4 fruit fly cellular contexts compared by ENCODE assay signal in genomic region chrX:18520360-18520759, dm6.
TF ChIP-seq lines count a peak whose summit lies in the region.

No protein-coding gene starts in this region.

- TF ChIP-seq CTCF in whole organism, embryonic (GFP tag; optimal IDR thresholded peaks at IDR 0.05; lab: Kevin White, UChicago) = no peak

TF ChIP-seq in whole organism, adult, 20 proteins besides CTCF, POLR2A, EP300 and RAD21:
- TF ChIP-seq CG7045 (GFP tag; optimal IDR thresholded peaks at IDR 0.05; lab: Kevin White, UChicago) = no peak
- TF ChIP-seq CG7101 (tag; optimal IDR thresholded peaks at IDR 0.05; lab: Kevin White, UChicago) = no peak
- TF ChIP-seq Mnt (GFP tag; optimal IDR thresholded peaks at IDR 0.05; lab: Kevin White, UChicago) = no peak
- no peak for TF ChIP-seq Hr96 (GFP tag; optimal IDR thresholded peaks at IDR 0.05; lab: Kevin White, UChicago)
- TF ChIP-seq bab1 (GFP tag; optimal IDR thresholded peaks at IDR 0.05; lab: Kevin White, UChicago) = peak; percentile 2
- TF ChIP-seq Crg-1 (GFP tag; optimal IDR thresholded peaks at IDR 0.05; lab: Kevin White, UChicago) = no peak
- TF ChIP-seq toe (GFP tag; optimal IDR thresholded peaks at IDR 0.05; lab: Kevin White, UChicago) = no peak
- TF ChIP-seq CG33017 (tag; optimal IDR thresholded peaks at IDR 0.05; lab: Kevin White, UChicago) = no peak

TF ChIP-seq in whole organism, embryonic, 481 proteins besides CTCF, POLR2A, EP300 and RAD21:
- TF ChIP-seq CG8281 (tag; optimal IDR thresholded peaks at IDR 0.05; lab: Kevin White, UChicago) (peak; percentile 61), CG5180 (GFP tag; optimal IDR thresholded peaks at IDR 0.05; lab: Kevin White, UChicago) (peak; percentile 94), CG13894 (tag; optimal IDR thresholded peaks at IDR 0.05; lab: Kevin White, UChicago) (no peak), Med (GFP tag; lab: Kevin White, UChicago) (peak; percentile 37)

TF ChIP-seq in whole organism, prepupa, 60 proteins besides CTCF, POLR2A, EP300 and RAD21:
- no peak for TF ChIP-seq CG1621 (tag; optimal IDR thresholded peaks at IDR 0.05; lab: Kevin White, UChicago)
- peak; percentile 15 for TF ChIP-seq Eip78C (GFP tag; lab: Kevin White, UChicago)

TF ChIP-seq in whole organism, wandering third instar larva, 38 proteins besides CTCF, POLR2A, EP300 and RAD21:
- TF ChIP-seq dl (GFP tag; optimal IDR thresholded peaks at IDR 0.05; lab: Kevin White, UChicago; ENCODE audit: insufficient read depth in 1 of 2, partially characterized antibody in 2 of 2) = no peak
- no peak for TF ChIP-seq psq (GFP tag; optimal IDR thresholded peaks at IDR 0.05; lab: Kevin White, UChicago)
- no peak for TF ChIP-seq CrebA (GFP tag; optimal IDR thresholded peaks at IDR 0.05; lab: Kevin White, UChicago; ENCODE audit: borderline replicate concordance)
- TF ChIP-seq N (GFP tag; optimal IDR thresholded peaks at IDR 0.05; lab: Kevin White, UChicago) = peak; percentile 59
- TF ChIP-seq Dif (GFP tag; optimal IDR thresholded peaks at IDR 0.05; lab: Kevin White, UChicago; ENCODE audit: partially characterized antibody) = peak; percentile 32
- TF ChIP-seq Myc (optimal IDR thresholded peaks at IDR 0.05; lab: Kevin White, UChicago) = peak; percentile 66
TF ChIP-seq in whole organism, wandering third instar larva: peak in this region for 3.
